Fruit fly (Drosophila melanogaster) whole organism, wandering third instar larva: ENCODE data around the gene CG3558.

Experiments
- CG32264 ChIP-seq: fragments of 200-800 bp; sonication (Bioruptor generic); optimal IDR thresholded peaks from 2 replicates; lab custom pipeline; 2016; ENCODE audit warnings: missing biosample characterization, missing genetic modification characterization
- CG9705 ChIP-seq: fragments of 200-800 bp; sonication (Bioruptor generic); optimal IDR thresholded peaks from 2 replicates; lab custom pipeline; 2018; ENCODE audit warnings: missing biosample characterization, mild to moderate bottlenecking, missing genetic modification characterization
- CrebA ChIP-seq: fragments of 200-800 bp; sonication (Bioruptor generic); optimal IDR thresholded peaks from 2 replicates; lab custom pipeline; 2016; ENCODE audit warnings: missing biosample characterization, mild to moderate bottlenecking, missing genetic modification characterization, borderline replicate concordance
- Dfd ChIP-seq: fragments of >200 bp; optimal IDR thresholded peaks from 2 replicates; lab custom pipeline; 2017; ENCODE audit warnings: missing biosample characterization, missing genetic modification characterization
- Dif ChIP-seq: fragments of 200-275, 200-300 bp; sonication (Bioruptor generic); optimal IDR thresholded peaks from 2 replicates; lab custom pipeline; 2018; ENCODE audit warnings: missing biosample characterization, missing genetic modification characterization; ENCODE audit not compliant: partially characterized antibody
- GATAd ChIP-seq: sonication (Bioruptor generic); optimal IDR thresholded peaks from 2 replicates; lab custom pipeline; 2016; ENCODE audit warnings: missing biosample characterization, missing genetic modification characterization
- HLH106 ChIP-seq: fragments of 200-800 bp; optimal IDR thresholded peaks from 3 replicates; lab custom pipeline; 2019; ENCODE audit warnings: missing biosample characterization, mild to moderate bottlenecking, missing genetic modification characterization, moderate library complexity
- Hr78 ChIP-seq: fragments of >200 bp; optimal IDR thresholded peaks from 2 replicates; lab custom pipeline; 2017; ENCODE audit warnings: missing biosample characterization, missing genetic modification characterization
- Hr83 ChIP-seq: fragments of 200-300 bp; sonication (Bioruptor generic); optimal IDR thresholded peaks from 2 replicates; lab custom pipeline; 2016; ENCODE audit warnings: missing biosample characterization, mild to moderate bottlenecking, missing genetic modification characterization, moderate library complexity; ENCODE audit not compliant: poor library complexity, severe bottlenecking
- Jra ChIP-seq: sonication (Bioruptor generic); optimal IDR thresholded peaks from 2 replicates; lab custom pipeline; 2016; ENCODE audit warnings: missing biosample characterization, missing genetic modification characterization
- Mio ChIP-seq: sonication (Bioruptor generic); optimal IDR thresholded peaks from 2 replicates; lab custom pipeline; 2016; ENCODE audit warnings: missing biosample characterization, missing genetic modification characterization
- Myc ChIP-seq: fragments of >200 bp; optimal IDR thresholded peaks from 2 replicates; lab custom pipeline; 2017
- N ChIP-seq: fragments of >200 bp; optimal IDR thresholded peaks from 2 replicates; lab custom pipeline; 2018; ENCODE audit warnings: missing biosample characterization, missing external identifiers, missing genetic modification characterization
- OdsH ChIP-seq: fragments of 200-800 bp; sonication (Bioruptor generic); optimal IDR thresholded peaks from 2 replicates; lab custom pipeline; 2016; ENCODE audit warnings: missing biosample characterization, mild to moderate bottlenecking, missing genetic modification characterization
- Rel ChIP-seq, 2 experiments: fragments of 200-800 bp; sonication (Bioruptor generic) in 1 of 2; optimal IDR thresholded peaks; 2 replicates in 1 of 2; 3 replicates in 1 of 2; lab custom pipeline; 2016 to 2019; ENCODE audit warnings: mild to moderate bottlenecking in 2 of 2, missing biosample characterization in 2 of 2, missing genetic modification characterization in 2 of 2, moderate library complexity in 1 of 2
- Sp1 ChIP-seq: fragments of 200-800 bp; sonication (Bioruptor generic); optimal IDR thresholded peaks from 3 replicates; lab custom pipeline; 2019; ENCODE audit warnings: missing biosample characterization, mild to moderate bottlenecking, missing genetic modification characterization, moderate library complexity
- Vsx2 ChIP-seq: fragments of 200-300, 225-300 bp; sonication (Bioruptor generic); optimal IDR thresholded peaks from 2 replicates; lab custom pipeline; 2018; ENCODE audit warnings: missing biosample characterization, missing genetic modification characterization; ENCODE audit not compliant: partially characterized antibody
- br ChIP-seq: fragments of 200-800 bp; sonication (Bioruptor generic); optimal IDR thresholded peaks from 2 replicates; lab custom pipeline; 2016; ENCODE audit warnings: missing biosample characterization, missing genetic modification characterization
- brk ChIP-seq: fragments of 200-800 bp; sonication (Bioruptor generic); optimal IDR thresholded peaks from 2 replicates; lab custom pipeline; 2016; ENCODE audit warnings: missing biosample characterization, mild to moderate bottlenecking, missing genetic modification characterization
- dl ChIP-seq, 2 experiments: fragments of 175-275, 200-275 bp in 1 of 2; fragments of 200-275 bp in 1 of 2; sonication (Bioruptor generic); optimal IDR thresholded peaks; lab custom pipeline; 2018; ENCODE audit warnings: mild to moderate bottlenecking in 2 of 2, missing biosample characterization in 2 of 2, missing genetic modification characterization in 2 of 2, moderate library complexity in 2 of 2; ENCODE audit not compliant: partially characterized antibody in 2 of 2, insufficient read depth in 1 of 2
- dmrt93B ChIP-seq: fragments of 200-800 bp; sonication (Bioruptor generic); optimal IDR thresholded peaks from 2 replicates; lab custom pipeline; 2018; ENCODE audit warnings: missing biosample characterization, mild to moderate bottlenecking, missing genetic modification characterization
- dsf ChIP-seq: sonication (Bioruptor generic); optimal IDR thresholded peaks from 2 replicates; lab custom pipeline; 2016; ENCODE audit warnings: missing biosample characterization, missing genetic modification characterization, borderline replicate concordance
- foxo ChIP-seq, 2 experiments: fragments of 200-800 bp; sonication (Bioruptor generic); optimal IDR thresholded peaks; 2 replicates in 1 of 2; 3 replicates in 1 of 2; lab custom pipeline; 2016 to 2017; ENCODE audit warnings: missing biosample characterization in 2 of 2, missing genetic modification characterization in 2 of 2
- fru ChIP-seq: fragments of 200-800 bp; sonication (Bioruptor generic); optimal IDR thresholded peaks from 3 replicates; lab custom pipeline; 2016; ENCODE audit warnings: missing biosample characterization, mild to moderate bottlenecking, missing genetic modification characterization
- h ChIP-seq: fragments of 200-800 bp; sonication (Bioruptor generic); optimal IDR thresholded peaks from 3 replicates; lab custom pipeline; 2016; ENCODE audit warnings: missing biosample characterization, mild to moderate bottlenecking, missing genetic modification characterization
- jim ChIP-seq: fragments of 175-275, 200-325 bp; sonication (Bioruptor generic); optimal IDR thresholded peaks from 2 replicates; lab custom pipeline; 2016; ENCODE audit warnings: missing biosample characterization, mild to moderate bottlenecking, missing genetic modification characterization
- lola ChIP-seq: fragments of >200 bp; optimal IDR thresholded peaks from 2 replicates; lab custom pipeline; 2017; ENCODE audit warnings: missing biosample characterization, missing genetic modification characterization
- rgr ChIP-seq: fragments of 200-800 bp; sonication (Bioruptor generic); optimal IDR thresholded peaks from 3 replicates; lab custom pipeline; 2016; ENCODE audit warnings: missing biosample characterization, mild to moderate bottlenecking, missing genetic modification characterization
- sv ChIP-seq: fragments of 200-800 bp; sonication (Bioruptor generic); optimal IDR thresholded peaks from 3 replicates; lab custom pipeline; 2016; ENCODE audit warnings: missing biosample characterization, missing genetic modification characterization
- tai ChIP-seq: sonication (Bioruptor generic); optimal IDR thresholded peaks from 2 replicates; lab custom pipeline; 2016; ENCODE audit warnings: missing biosample characterization, missing genetic modification characterization
- usp ChIP-seq: fragments of >200 bp; optimal IDR thresholded peaks from 2 replicates; lab custom pipeline; 2017; ENCODE audit warnings: missing biosample characterization, missing genetic modification characterization
- woc ChIP-seq: sonication (Bioruptor generic); optimal IDR thresholded peaks from 2 replicates; lab custom pipeline; 2016; ENCODE audit warnings: missing biosample characterization, mild to moderate bottlenecking, missing genetic modification characterization

The CG3558 gene

DNA sequence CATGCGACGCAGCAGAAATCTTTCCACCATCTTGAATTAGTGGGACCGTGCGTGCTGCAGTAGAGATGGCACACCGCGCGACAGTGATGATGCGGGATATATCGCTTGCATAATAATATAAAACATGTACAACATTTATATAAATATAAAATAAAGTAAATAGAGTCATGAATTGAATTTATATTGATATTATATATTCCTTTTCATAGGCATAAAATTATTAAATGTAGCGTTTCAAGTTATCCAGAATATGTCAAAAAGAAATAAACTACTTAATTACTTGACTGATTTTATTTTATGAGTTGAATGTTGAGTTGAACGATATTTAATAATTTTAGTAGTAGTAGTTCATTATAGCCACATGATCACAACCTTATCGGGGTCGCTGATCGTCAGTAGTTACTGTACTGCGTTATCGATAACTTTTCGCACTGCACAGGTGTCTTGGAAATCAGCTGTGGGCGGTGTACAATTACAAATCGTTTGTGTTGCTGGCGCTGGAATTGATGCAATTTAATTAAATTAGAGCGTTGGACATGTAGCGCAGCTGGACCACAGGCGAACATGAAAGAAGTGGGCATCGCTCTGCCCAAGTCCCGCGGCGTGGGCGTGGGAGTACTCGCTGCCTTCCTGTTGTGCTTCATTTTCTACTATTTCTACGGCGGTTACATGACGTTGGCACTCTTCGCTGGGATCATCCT, 4.8 kb upstream of the CG3558 start, which contains the start of the genes Chd1 and Bem46 (continued):
- TF ChIP-seq Dfd (no peak), Rel (GFP tag; optimal IDR thresholded peaks at IDR 0.05; lab: Kevin White, UChicago) (no peak), Rel (tag; optimal IDR thresholded peaks at IDR 0.05; lab: Kevin White, UChicago) (peak; percentile 41), rgr (GFP tag; lab: Kevin White, UChicago) (peak; percentile 84)

DNA sequence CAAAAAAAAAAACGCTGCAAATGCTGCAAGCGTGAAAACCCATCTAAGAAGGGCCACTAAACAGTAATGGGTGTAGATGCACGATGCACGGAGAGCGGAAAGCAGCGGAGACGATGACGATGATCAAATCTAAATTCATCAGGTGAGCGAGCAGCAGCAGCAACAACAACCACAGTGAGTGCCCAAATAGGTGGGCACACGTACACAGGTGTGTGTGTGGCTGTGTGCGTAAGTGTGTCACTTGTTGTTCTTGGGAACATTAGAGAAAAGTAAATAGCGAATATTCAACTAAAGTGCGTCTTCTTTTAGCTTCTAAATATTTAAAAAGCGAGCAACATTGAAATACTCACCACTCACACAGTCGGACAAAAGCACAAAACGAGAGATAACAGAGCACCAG, 566 bp downstream of the CG3558 start:
- TF ChIP-seq Hr83 (GFP tag; lab: Kevin White, UChicago) (no peak), lola (no peak), sv (no peak), h (GFP tag; lab: Kevin White, UChicago) (no peak), CG32264 (GFP tag; lab: Kevin White, UChicago) (no peak), Mio (no peak), HLH106 (no peak), brk (no peak), woc (GFP tag; lab: Kevin White, UChicago) (no peak), CG9705 (GFP tag; lab: Kevin White, UChicago) (no peak), Vsx2 (no peak)

DNA sequence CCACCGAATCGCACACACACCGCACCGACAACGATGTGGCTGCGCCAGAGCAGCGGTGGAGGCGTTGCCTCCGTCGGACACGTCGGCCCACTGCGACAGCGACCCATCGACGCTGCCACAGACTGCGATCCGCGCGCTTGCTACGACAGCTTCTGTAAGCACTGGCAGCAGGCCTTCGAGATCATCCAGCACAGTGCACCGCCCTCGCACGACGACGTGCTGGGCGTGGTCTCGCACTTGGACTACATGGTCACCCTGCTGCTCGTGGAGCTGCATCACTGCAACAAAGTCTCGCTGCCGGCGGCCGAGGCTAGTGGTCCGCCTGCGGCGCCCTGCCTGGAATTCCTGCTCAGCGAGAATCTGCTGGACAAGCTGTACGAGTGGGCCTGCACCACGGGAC, 1.0 kb downstream of the CG3558 start:
- TF ChIP-seq foxo (GFP tag; optimal IDR thresholded peaks at IDR 0.05; lab: Kevin White, UChicago) (no peak), Hr78 (GFP tag; lab: Kevin White, UChicago) (no peak), Jra (GFP tag; lab: Kevin White, UChicago) (no peak), Dif (GFP tag; lab: Kevin White, UChicago) (no peak), HLH106 (no peak), fru (no peak)

DNA sequence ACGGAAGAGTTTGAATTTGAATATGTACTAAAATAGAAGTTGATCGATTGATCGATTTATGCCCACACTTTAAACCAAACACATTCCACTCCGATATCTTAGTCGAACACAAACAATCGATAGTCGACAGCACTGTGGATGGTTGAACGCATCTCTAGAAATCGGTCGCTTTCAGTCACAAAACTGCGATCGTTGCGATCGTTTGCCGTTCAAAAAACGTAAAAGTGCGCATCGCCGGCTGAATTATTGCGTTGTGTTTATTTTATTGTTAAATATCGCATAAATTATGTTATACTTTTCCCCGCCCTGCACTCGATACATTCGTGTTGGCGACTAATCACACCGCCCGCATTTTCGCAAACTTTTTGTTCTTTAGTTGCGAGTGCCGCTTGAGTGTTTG, 6.4 kb downstream of the CG3558 start, which contains the start of gene Ccdc85:
Gene Ccdc85 (plus strand): TSS at position 174 of the 400 bp plus-strand sequence.
- TF ChIP-seq foxo (GFP tag; optimal IDR thresholded peaks at IDR 0.05; lab: Kevin White, UChicago) (peak in 1 of 2 experiments; percentile 50), Jra (GFP tag; lab: Kevin White, UChicago) (peak; percentile 28), h (GFP tag; lab: Kevin White, UChicago) (peak; percentile 6), Rel (GFP tag; optimal IDR thresholded peaks at IDR 0.05; lab: Kevin White, UChicago) (no peak), Rel (tag; optimal IDR thresholded peaks at IDR 0.05; lab: Kevin White, UChicago) (peak; percentile 39), Dif (GFP tag; lab: Kevin White, UChicago) (peak; percentile 75), dl (GFP tag; optimal IDR thresholded peaks at IDR 0.05; lab: Kevin White, UChicago; ENCODE audit: insufficient read depth in 1 of 2, partially characterized antibody in 2 of 2) (peak in 1 of 2 experiments; percentile 3), usp (GFP tag; lab: Kevin White, UChicago) (no peak), Myc (lab: Kevin White, UChicago) (peak; percentile 40), sv (no peak), Vsx2 (peak; percentile 60), dsf (GFP tag; lab: Kevin White, UChicago) (no peak)

dm6 chr2L:2999609-3000008, 6.9 kb downstream of the CG3558 start:
- no peak for TF ChIP-seq Vsx2
- no peak for TF ChIP-seq jim
- TF ChIP-seq lola: no peak
- no peak for TF ChIP-seq CrebA (GFP tag; lab: Kevin White, UChicago)
- TF ChIP-seq HLH106: no peak
- TF ChIP-seq, all 38 proteins: peak for 0

DNA sequence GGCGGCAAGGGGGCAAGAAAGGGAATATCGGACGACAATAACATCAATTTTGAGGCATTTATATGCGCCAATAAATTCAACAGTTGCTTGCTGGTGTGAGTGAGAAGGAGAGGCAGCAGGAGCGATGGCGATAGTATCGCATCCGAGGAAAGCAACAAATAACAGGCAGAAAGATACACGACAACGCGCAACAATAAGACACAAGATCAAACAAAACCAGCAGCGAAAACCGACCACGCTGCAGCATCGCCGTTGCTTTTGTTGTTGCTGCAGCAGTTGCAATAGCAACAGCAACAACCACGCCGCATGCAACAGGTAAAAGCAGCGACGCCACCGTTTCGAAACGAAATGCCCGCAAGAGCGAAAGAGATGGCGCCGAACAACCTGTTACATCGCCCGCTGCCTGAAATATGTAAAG, 7.9 kb downstream of the CG3558 start:
- TF ChIP-seq Rel (GFP tag; optimal IDR thresholded peaks at IDR 0.05; lab: Kevin White, UChicago) (no peak), Rel (tag; optimal IDR thresholded peaks at IDR 0.05; lab: Kevin White, UChicago) (no peak), Vsx2 (no peak), br (GFP tag; lab: Kevin White, UChicago) (no peak), HLH106 (no peak), rgr (GFP tag; lab: Kevin White, UChicago) (no peak), woc (GFP tag; lab: Kevin White, UChicago) (no peak), Hr83 (GFP tag; lab: Kevin White, UChicago) (no peak), dsf (GFP tag; lab: Kevin White, UChicago) (no peak), OdsH (no peak), N (GFP tag; lab: Kevin White, UChicago) (no peak), tai (GFP tag; lab: Kevin White, UChicago) (no peak), dmrt93B (GFP tag; lab: Kevin White, UChicago) (no peak), jim (no peak), Jra (GFP tag; lab: Kevin White, UChicago) (no peak), h (GFP tag; lab: Kevin White, UChicago) (no peak), Sp1 (GFP tag; lab: Kevin White, UChicago) (no peak), CG32264 (GFP tag; lab: Kevin White, UChicago) (no peak), GATAd (GFP tag; lab: Kevin White, UChicago) (no peak), sv (no peak), brk (no peak)
- TF ChIP-seq, all 38 proteins: peak for 0
